Worm (Caenorhabditis elegans): Measurements from ENCODE around the gene ell-1.

- TF ChIP-seq F49E8.2 (tag; optimal IDR thresholded peaks at IDR 0.05; ENCODE audit: insufficient read depth), result no peak
- no peak for TF ChIP-seq Y53F4B.3 (GFP tag; IDR thresholded peaks at IDR 0.05)
These were observed 55.2 kb downstream of the ell-1 start, which contains the start of gene R08C7.12 for ce11 chrIV:4449439-4449838.
